Worm (Caenorhabditis elegans) whole organism, midembryonic: ENCODE measurements around the gene fox-1.

ENCODE experiments used
- T22C8.4 ChIP-seq: fragments of 200-800 bp; sonication (Bioruptor generic); IDR thresholded peaks from 2 replicates; pipeline ENCODE4 v1.3.6; 2022; ENCODE audit warnings: missing genetic modification characterization, missing compliant biosample characterization
- cog-1 ChIP-seq: sonication (generic microtip); optimal IDR thresholded peaks from 2 replicates; lab custom pipeline; 2016; ENCODE audit warnings: missing genetic modification characterization, missing compliant biosample characterization
- flt-1 ChIP-seq: fragments of 200-800 bp; sonication (Bioruptor generic); IDR thresholded peaks from 2 replicates; pipeline ENCODE4 v1.3.6; 2022; ENCODE audit warnings: missing genetic modification characterization, missing compliant biosample characterization
- klf-2 ChIP-seq: fragments of 200-800 bp; sonication (Bioruptor generic); conservative IDR thresholded peaks from 2 replicates; pipeline ENCODE4 v1.3.6; 2022; ENCODE audit warnings: missing genetic modification reagents, missing genetic modification characterization, missing compliant biosample characterization
- med-1 ChIP-seq: sonication (generic microtip); optimal IDR thresholded peaks from 2 replicates; lab custom pipeline; 2017; ENCODE audit warnings: missing genetic modification characterization, mild to moderate bottlenecking, missing compliant biosample characterization, antibody characterized with exemption, missing genetic modification reagents; ENCODE audit not compliant: insufficient read depth
- ref-1 ChIP-seq: fragments of 200-800 bp; sonication (Bioruptor generic); conservative IDR thresholded peaks from 2 replicates; pipeline ENCODE4 v1.3.6; 2022; ENCODE audit warnings: missing genetic modification reagents, missing genetic modification characterization, missing compliant biosample characterization
- tab-1 ChIP-seq: fragments of 200-800 bp; sonication (Bioruptor generic); IDR thresholded peaks from 2 replicates; pipeline ENCODE4 v1.3.6; 2022; ENCODE audit warnings: missing genetic modification characterization, missing compliant biosample characterization
- ztf-23 ChIP-seq: fragments of 200-800 bp; sonication (Bioruptor generic); IDR thresholded peaks from 2 replicates; pipeline ENCODE4 v1.3.6; 2022; ENCODE audit warnings: missing genetic modification reagents, missing genetic modification characterization, missing compliant biosample characterization
- ztf-29 ChIP-seq: fragments of 200-800 bp; sonication (Bioruptor generic); IDR thresholded peaks from 2 replicates; pipeline ENCODE4 v1.3.6; 2022; ENCODE audit warnings: missing genetic modification reagents, missing genetic modification characterization, missing compliant biosample characterization

DNA sequence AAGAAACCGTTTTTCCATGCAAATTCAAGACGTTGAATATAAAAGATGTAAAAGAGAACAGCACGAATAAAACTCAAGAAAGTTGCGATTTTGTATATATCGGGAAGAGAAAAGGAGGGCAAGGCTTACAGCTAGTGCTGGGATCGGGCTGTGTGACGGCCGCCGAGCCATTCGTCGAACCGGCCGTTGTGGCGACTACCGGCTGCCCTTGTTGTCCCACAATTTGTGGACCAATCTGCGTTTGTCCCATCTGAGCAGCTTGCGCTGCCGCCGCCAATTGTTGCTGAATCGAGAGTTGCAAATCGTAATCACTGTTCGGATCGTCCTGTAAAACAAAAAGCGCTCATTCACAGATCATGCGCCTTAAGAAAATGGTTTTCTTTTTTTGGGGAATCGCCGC lies 12.5 kb downstream of the fox-1 start:
- TF ChIP-seq T22C8.4 (GFP tag; lab: Robert Waterston, UW) (no peak), tab-1 (GFP tag; lab: Robert Waterston, UW) (no peak), ref-1 (GFP tag; lab: Robert Waterston, UW) (no peak), med-1 (GFP tag; lab: Kevin White, UChicago) (no peak), ztf-23 (no peak), cog-1 (tag; lab: Kevin White, UChicago) (no peak), ztf-29 (no peak), klf-2 (GFP tag; lab: Robert Waterston, UW) (no peak), flt-1 (GFP tag; lab: Robert Waterston, UW) (no peak)
